Worm (Caenorhabditis elegans): ENCODE results near the gene sra-8.

DNA sequence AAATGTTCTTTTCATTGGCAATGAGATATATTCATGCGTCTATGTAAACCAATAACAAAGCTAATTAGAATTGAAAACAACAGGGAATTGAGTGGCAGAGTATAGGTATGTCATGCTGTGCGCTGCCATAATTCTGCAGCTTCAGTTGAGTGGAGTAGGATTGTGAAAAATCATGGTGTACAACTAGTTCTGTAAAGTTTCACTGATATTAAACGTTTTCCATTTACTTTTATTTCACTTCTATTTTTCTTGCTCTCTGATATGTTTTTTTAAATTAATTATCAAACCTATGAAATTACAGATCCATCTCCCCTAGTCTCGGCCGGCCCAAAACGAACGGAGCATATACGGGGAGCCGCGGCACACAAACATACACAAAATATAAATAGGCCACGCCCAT, 38.1 kb downstream of the sra-8 start, which contains the start of gene exc-7:
- peak in 1 of 2 experiments; percentile 83 for TF ChIP-seq unc-62 (GFP tag; optimal IDR thresholded peaks at IDR 0.05 in 1 of 2)
- TF ChIP-seq unc-62 (tag; optimal IDR thresholded peaks at IDR 0.05) = no peak
- no peak for TF ChIP-seq tra-1 (GFP tag; IDR thresholded peaks at IDR 0.05)
- no peak for TF ChIP-seq lin-39 (tag; optimal IDR thresholded peaks at IDR 0.05)
- no peak for TF ChIP-seq lin-13 (GFP tag; optimal IDR thresholded peaks at IDR 0.05)
- TF ChIP-seq ces-1 (GFP tag; optimal IDR thresholded peaks at IDR 0.05) = no peak
- TF ChIP-seq lsy-2 (tag; optimal IDR thresholded peaks at IDR 0.05) = no peak
- TF ChIP-seq aha-1 (tag) = no peak
- no peak for TF ChIP-seq mdt-29 (GFP tag; IDR thresholded peaks at IDR 0.05)
- TF ChIP-seq Y48G9A.11 (GFP tag; IDR thresholded peaks at IDR 0.05) = no peak
- no peak for TF ChIP-seq cey-2 (tag; optimal IDR thresholded peaks at IDR 0.05; ENCODE audit: borderline replicate concordance, insufficient read depth)
- no peak for TF ChIP-seq snpc-4 (tag; optimal IDR thresholded peaks at IDR 0.05)
- no peak for TF ChIP-seq unc-39 (tag; optimal IDR thresholded peaks at IDR 0.05)
